Fruit fly (Drosophila melanogaster) whole organism, prepupa: ENCODE data around the gene CG7564.
A peak's percentile ranks its signal among the peaks of the same experiment; 100 is the strongest.

Experiments used
- Blimp-1 ChIP-seq: fragments of 200-800 bp; sonication (Bioruptor generic); optimal IDR thresholded peaks from 3 replicates; lab custom pipeline; 2017; ENCODE audit warnings: missing biosample characterization, missing genetic modification characterization, mild to moderate bottlenecking, moderate library complexity, missing genetic modification reagents
- CG10669 ChIP-seq: fragments of 200-800 bp; sonication (Bioruptor generic); optimal IDR thresholded peaks from 3 replicates; lab custom pipeline; 2018; ENCODE audit warnings: missing biosample characterization, mild to moderate bottlenecking, missing genetic modification characterization, moderate library complexity
- CG11294 ChIP-seq: fragments of 200-800 bp; sonication (Bioruptor generic); IDR thresholded peaks from 2 replicates; pipeline ENCODE4 v1.3.6; 2022; ENCODE audit warnings: missing biosample characterization, missing genetic modification characterization
- CG11762 ChIP-seq: fragments of 200-800 bp; sonication (Bioruptor generic); optimal IDR thresholded peaks from 3 replicates; lab custom pipeline; 2016; ENCODE audit warnings: missing biosample characterization, missing genetic modification characterization; ENCODE audit not compliant: insufficient read depth
- CG11902 ChIP-seq: fragments of 200-800 bp; sonication (Bioruptor generic); optimal IDR thresholded peaks from 3 replicates; lab custom pipeline; 2016; ENCODE audit warnings: missing biosample characterization, missing genetic modification characterization
- CG15336 ChIP-seq: fragments of 200-800 bp; sonication (Bioruptor generic); IDR thresholded peaks from 2 replicates; pipeline ENCODE4 v1.3.6; 2022; ENCODE audit warnings: missing biosample characterization, missing genetic modification characterization
- CG1621 ChIP-seq: fragments of 200-800 bp; sonication (Bioruptor generic); optimal IDR thresholded peaks from 3 replicates; lab custom pipeline; 2018; ENCODE audit warnings: missing biosample characterization, mild to moderate bottlenecking, missing genetic modification characterization
- CG16779 ChIP-seq: fragments of 200-800 bp; sonication (Bioruptor generic); optimal IDR thresholded peaks from 3 replicates; lab custom pipeline; 2017; ENCODE audit warnings: missing biosample characterization, mild to moderate bottlenecking, missing genetic modification characterization
- CG31627 ChIP-seq: fragments of 200-800 bp; sonication (Bioruptor generic); optimal IDR thresholded peaks from 3 replicates; lab custom pipeline; 2016; ENCODE audit warnings: missing biosample characterization, missing genetic modification characterization
- CG32006 ChIP-seq: fragments of 200-800 bp; sonication (Bioruptor generic); optimal IDR thresholded peaks from 3 replicates; lab custom pipeline; 2017; ENCODE audit warnings: missing biosample characterization, mild to moderate bottlenecking, missing genetic modification characterization
- CG34406 ChIP-seq: fragments of 200-800 bp; sonication (Bioruptor generic); optimal IDR thresholded peaks from 3 replicates; lab custom pipeline; 2016; ENCODE audit warnings: missing biosample characterization, missing genetic modification characterization
- CG3919 ChIP-seq: fragments of 200-800 bp; sonication (Bioruptor generic); optimal IDR thresholded peaks from 3 replicates; lab custom pipeline; 2016; ENCODE audit warnings: missing biosample characterization, missing genetic modification characterization
- CG6808 ChIP-seq: fragments of 200-800 bp; sonication (Bioruptor generic); optimal IDR thresholded peaks from 3 replicates; lab custom pipeline; 2017; ENCODE audit warnings: missing biosample characterization, missing genetic modification characterization, mild to moderate bottlenecking, moderate library complexity, missing genetic modification reagents
- CG6854 ChIP-seq: fragments of 200-800 bp; sonication (Bioruptor generic); optimal IDR thresholded peaks from 2 replicates; lab custom pipeline; 2017; ENCODE audit warnings: missing biosample characterization, mild to moderate bottlenecking, missing genetic modification characterization
- CG8119 ChIP-seq: fragments of 200-800 bp; sonication (Bioruptor generic); IDR thresholded peaks from 3 replicates; pipeline ENCODE4 v1.3.6; 2022; ENCODE audit warnings: missing biosample characterization, missing genetic modification characterization
- CG8632 ChIP-seq: fragments of 200-800 bp; sonication (Bioruptor generic); optimal IDR thresholded peaks from 3 replicates; lab custom pipeline; 2016; ENCODE audit warnings: missing biosample characterization, missing genetic modification characterization
- Eip75B ChIP-seq: fragments of 200-800 bp; sonication (Bioruptor generic); optimal IDR thresholded peaks from 3 replicates; lab custom pipeline; 2016; ENCODE audit warnings: missing biosample characterization, missing genetic modification characterization
- Eip78C ChIP-seq: fragments of 200-800 bp; sonication (Bioruptor generic); peaks from one replicate; lab custom pipeline; 2016; ENCODE audit warnings: missing biosample characterization, missing genetic modification characterization
- Eip93F ChIP-seq: fragments of 200-800 bp; sonication (Bioruptor generic); optimal IDR thresholded peaks from 2 replicates; lab custom pipeline; 2016; ENCODE audit warnings: missing biosample characterization, mild to moderate bottlenecking, missing genetic modification characterization
- Gug ChIP-seq: fragments of 200-800 bp; sonication (Bioruptor generic); IDR thresholded peaks from 2 replicates; pipeline ENCODE4 v1.3.6; 2022; ENCODE audit warnings: missing biosample characterization, missing genetic modification characterization
- Hr4 ChIP-seq: fragments of 200-800 bp; sonication (Bioruptor generic); optimal IDR thresholded peaks from 3 replicates; lab custom pipeline; 2016; ENCODE audit warnings: missing biosample characterization, missing genetic modification characterization
- Lpt ChIP-seq: fragments of 200-800 bp; sonication (Bioruptor generic); optimal IDR thresholded peaks from 3 replicates; lab custom pipeline; 2016; ENCODE audit warnings: missing biosample characterization, missing genetic modification characterization
- Met ChIP-seq: fragments of 200-800 bp; sonication (Bioruptor generic); optimal IDR thresholded peaks from 3 replicates; lab custom pipeline; 2016; ENCODE audit warnings: missing biosample characterization, missing genetic modification characterization
- OdsH ChIP-seq: fragments of 200-800 bp; sonication (Bioruptor generic); optimal IDR thresholded peaks from 3 replicates; lab custom pipeline; 2016; ENCODE audit warnings: missing biosample characterization, missing genetic modification characterization
- Smox ChIP-seq: fragments of 200-800 bp; sonication (Bioruptor generic); optimal IDR thresholded peaks from 3 replicates; lab custom pipeline; 2016; ENCODE audit warnings: missing biosample characterization, missing genetic modification characterization
- Sox102F ChIP-seq: fragments of 200-800 bp; sonication (Bioruptor generic); optimal IDR thresholded peaks from 2 replicates; lab custom pipeline; 2016; ENCODE audit warnings: missing biosample characterization, mild to moderate bottlenecking, missing genetic modification characterization
- achi ChIP-seq: fragments of 200-800 bp; sonication (Bioruptor generic); optimal IDR thresholded peaks from 3 replicates; lab custom pipeline; 2016; ENCODE audit warnings: missing biosample characterization, missing genetic modification characterization
- acj6 ChIP-seq: fragments of 200-800 bp; sonication (Bioruptor generic); optimal IDR thresholded peaks from 3 replicates; lab custom pipeline; 2016; ENCODE audit warnings: missing biosample characterization, missing genetic modification characterization
- fd59A ChIP-seq: fragments of 200-800 bp; sonication (Bioruptor generic); optimal IDR thresholded peaks from 2 replicates; lab custom pipeline; 2017; ENCODE audit warnings: missing biosample characterization, mild to moderate bottlenecking, missing genetic modification characterization, missing genetic modification reagents
- fd85E ChIP-seq: fragments of 200-800 bp; sonication (Bioruptor generic); optimal IDR thresholded peaks from 3 replicates; lab custom pipeline; 2016; ENCODE audit warnings: missing biosample characterization, missing genetic modification characterization
- fkh ChIP-seq: fragments of 200-800 bp; sonication (Bioruptor generic); optimal IDR thresholded peaks from 3 replicates; lab custom pipeline; 2017; ENCODE audit warnings: missing biosample characterization, mild to moderate bottlenecking, missing genetic modification characterization, moderate library complexity
- lz ChIP-seq: fragments of 200-800 bp; sonication (Bioruptor generic); optimal IDR thresholded peaks from 3 replicates; lab custom pipeline; 2016; ENCODE audit warnings: missing biosample characterization, missing genetic modification characterization
- net ChIP-seq: fragments of 200-800 bp; sonication (Bioruptor generic); optimal IDR thresholded peaks from 3 replicates; lab custom pipeline; 2016; ENCODE audit warnings: missing biosample characterization, missing genetic modification characterization
- salr ChIP-seq, 2 experiments: fragments of 200-800 bp; sonication (Bioruptor generic); optimal IDR thresholded peaks; 3 replicates each; lab custom pipeline; 2016 to 2018; ENCODE audit warnings: missing biosample characterization in 2 of 2, missing genetic modification characterization in 2 of 2, mild to moderate bottlenecking in 1 of 2
- spab ChIP-seq: fragments of 200-800 bp; sonication (Bioruptor generic); optimal IDR thresholded peaks from 2 replicates; lab custom pipeline; 2017; ENCODE audit warnings: missing biosample characterization, mild to moderate bottlenecking, missing genetic modification characterization, missing genetic modification reagents
- svp ChIP-seq: fragments of 200-800 bp; sonication (Bioruptor generic); peaks from one replicate; lab custom pipeline; 2016; ENCODE audit warnings: missing biosample characterization, missing genetic modification characterization
- topi ChIP-seq: fragments of 200-800 bp; sonication (Bioruptor generic); optimal IDR thresholded peaks from 3 replicates; lab custom pipeline; 2016; ENCODE audit warnings: missing biosample characterization, missing genetic modification characterization
- vri ChIP-seq: fragments of 200-800 bp; sonication (Bioruptor generic); optimal IDR thresholded peaks from 3 replicates; lab custom pipeline; 2016; ENCODE audit warnings: missing biosample characterization, mild to moderate bottlenecking, missing genetic modification characterization

Gene CG7564

DNA sequence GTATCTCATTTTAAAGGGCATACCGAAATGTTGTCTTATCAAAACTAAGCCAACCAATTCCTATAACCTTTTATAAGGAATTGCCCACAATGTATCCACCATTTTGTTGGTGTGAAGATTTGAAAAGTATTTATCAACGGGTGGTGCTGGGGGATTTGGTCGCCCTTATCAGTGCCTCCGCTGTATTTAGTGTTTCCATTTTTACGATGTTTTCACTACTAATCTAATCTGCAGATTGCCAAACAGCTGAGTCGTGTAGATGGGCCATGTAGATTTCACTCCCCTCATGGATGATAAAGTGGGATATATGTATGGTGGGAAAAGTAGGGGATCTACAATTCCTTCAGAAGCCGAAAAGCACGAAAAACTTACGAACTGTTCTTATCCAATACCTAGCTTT, 17.3 kb downstream of the CG7564 start:
- peak; percentile 47 for TF ChIP-seq vri (GFP tag; lab: Kevin White, UChicago)
- TF ChIP-seq acj6 (GFP tag; lab: Kevin White, UChicago): no peak
- peak; percentile 40 for TF ChIP-seq fkh (GFP tag; lab: Kevin White, UChicago)
- no peak for TF ChIP-seq Blimp-1 (GFP tag; lab: Kevin White, UChicago)
- TF ChIP-seq Hr4 (GFP tag; lab: Kevin White, UChicago): no peak
- no peak for TF ChIP-seq CG11902 (GFP tag; lab: Kevin White, UChicago)
- no peak for TF ChIP-seq CG10669 (GFP tag; lab: Kevin White, UChicago)
- no peak for TF ChIP-seq CG6808 (GFP tag; lab: Kevin White, UChicago)
- TF ChIP-seq lz (GFP tag; lab: Kevin White, UChicago): no peak

DNA sequence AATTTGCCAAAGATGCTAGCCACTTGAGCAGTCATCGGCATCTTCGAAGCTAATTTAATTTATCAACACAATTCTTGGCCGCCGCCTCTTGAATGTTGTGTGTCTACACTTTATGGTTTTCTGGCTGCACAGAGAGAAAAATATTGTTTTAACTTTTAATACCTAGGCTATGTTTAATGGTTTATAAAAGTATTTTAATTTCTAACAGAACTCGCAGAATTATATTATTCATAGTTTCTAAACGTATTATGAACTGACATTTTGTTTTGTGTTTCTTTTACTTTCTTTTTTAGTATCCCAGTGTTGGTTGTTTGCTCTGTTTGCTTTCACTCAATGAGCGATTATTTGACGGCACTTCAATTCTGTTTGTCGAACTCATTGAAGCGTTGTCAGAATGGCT, 18.1 kb downstream of the CG7564 start:
- TF ChIP-seq Eip93F (no peak), Hr4 (GFP tag; lab: Kevin White, UChicago) (peak; percentile 15), net (GFP tag; lab: Kevin White, UChicago) (no peak), fd59A (GFP tag; lab: Kevin White, UChicago) (no peak), CG34406 (GFP tag; lab: Kevin White, UChicago) (no peak), CG16779 (tag; lab: Kevin White, UChicago) (no peak), salr (GFP tag; optimal IDR thresholded peaks at IDR 0.05; lab: Kevin White, UChicago) (no peak), Lpt (GFP tag; lab: Kevin White, UChicago) (no peak), Eip75B (GFP tag; lab: Kevin White, UChicago) (no peak), CG1621 (no peak), topi (GFP tag; lab: Kevin White, UChicago) (no peak), CG6808 (GFP tag; lab: Kevin White, UChicago) (no peak), fkh (GFP tag; lab: Kevin White, UChicago) (peak; percentile 21), CG10669 (GFP tag; lab: Kevin White, UChicago) (no peak), fd85E (no peak), acj6 (GFP tag; lab: Kevin White, UChicago) (no peak), CG31627 (no peak), achi (no peak), CG8119 (GFP tag; lab: Robert Waterston, UW) (no peak), OdsH (GFP tag; lab: Kevin White, UChicago) (no peak), svp (no peak), Smox (GFP tag; lab: Kevin White, UChicago) (no peak), CG15336 (peak; percentile 34; the same call in 1 of the 2 replicates), CG3919 (GFP tag; lab: Kevin White, UChicago) (no peak), Blimp-1 (GFP tag; lab: Kevin White, UChicago) (no peak), Met (GFP tag; lab: Kevin White, UChicago) (peak; percentile 39), CG32006 (GFP tag; lab: Kevin White, UChicago) (no peak), spab (GFP tag; lab: Kevin White, UChicago) (no peak), CG11762 (GFP tag; lab: Kevin White, UChicago) (no peak), Eip78C (peak; percentile 33), Gug (GFP tag; lab: Robert Waterston, UW) (no peak), CG8632 (GFP tag; lab: Kevin White, UChicago) (no peak), Sox102F (GFP tag; lab: Kevin White, UChicago) (no peak), lz (GFP tag; lab: Kevin White, UChicago) (no peak), CG11294 (GFP tag; lab: Robert Waterston, UW) (no peak), CG6854 (GFP tag; lab: Kevin White, UChicago) (no peak)
